Worm (Caenorhabditis elegans): ENCODE measurements around the gene T05B4.12.

Gene T05B4.12

ce11 chrV:4125552-4126084, at the start of gene T05B4.12:
T05B4.12 (minus strand) TSS chrV:4126034.
- no peak for TF ChIP-seq T22C8.4 (GFP tag; IDR thresholded peaks at IDR 0.05)
- TF ChIP-seq ztf-29 (GFP tag; IDR thresholded peaks at IDR 0.05) = no peak
- TF ChIP-seq tab-1 (GFP tag; IDR thresholded peaks at IDR 0.05) = no peak
- no peak for TF ChIP-seq flt-1 (GFP tag; IDR thresholded peaks at IDR 0.05)
- TF ChIP-seq ztf-23 (GFP tag; IDR thresholded peaks at IDR 0.05) = no peak
- no peak for TF ChIP-seq cog-1 (tag; optimal IDR thresholded peaks at IDR 0.05)
- no peak for TF ChIP-seq med-1 (GFP tag; optimal IDR thresholded peaks at IDR 0.05; ENCODE audit: insufficient read depth)
- TF ChIP-seq ref-1 (GFP tag; conservative IDR thresholded peaks at IDR 0.05) = no peak
- no peak for TF ChIP-seq klf-2 (GFP tag; conservative IDR thresholded peaks at IDR 0.05)

ce11 chrV:4175624-4176023, 49.8 kb upstream of the T05B4.12 start, which contains the start of the genes coh-4 and pid-5:
coh-4 (minus strand) TSS chrV:4175640.
pid-5 (plus strand) TSS chrV:4175882.
- TF ChIP-seq tab-1 (GFP tag; IDR thresholded peaks at IDR 0.05) (no peak), ztf-23 (GFP tag; IDR thresholded peaks at IDR 0.05) (no peak), T22C8.4 (GFP tag; IDR thresholded peaks at IDR 0.05) (no peak), ztf-29 (GFP tag; IDR thresholded peaks at IDR 0.05) (no peak), klf-2 (GFP tag; conservative IDR thresholded peaks at IDR 0.05) (no peak), cog-1 (tag; optimal IDR thresholded peaks at IDR 0.05) (no peak), ref-1 (GFP tag; conservative IDR thresholded peaks at IDR 0.05) (no peak), med-1 (GFP tag; optimal IDR thresholded peaks at IDR 0.05; ENCODE audit: insufficient read depth) (no peak), flt-1 (GFP tag; IDR thresholded peaks at IDR 0.05) (no peak)

- TF ChIP-seq ztf-23 (GFP tag; IDR thresholded peaks at IDR 0.05) = no peak
- no peak for TF ChIP-seq ref-1 (GFP tag; conservative IDR thresholded peaks at IDR 0.05)
- no peak for TF ChIP-seq flt-1 (GFP tag; IDR thresholded peaks at IDR 0.05)
- no peak for TF ChIP-seq klf-2 (GFP tag; conservative IDR thresholded peaks at IDR 0.05)
Measured at ce11 chrV:4170138-4170537, 44.3 kb upstream of the T05B4.12 start, which contains the start of gene Y45G5AM.7. Y45G5AM.7 (minus strand) TSS chrV:4170238.

ce11 chrV:4169658-4170057, 43.8 kb upstream of the T05B4.12 start:
- TF ChIP-seq ref-1 (GFP tag; conservative IDR thresholded peaks at IDR 0.05) (no peak), klf-2 (GFP tag; conservative IDR thresholded peaks at IDR 0.05) (no peak), ztf-23 (GFP tag; IDR thresholded peaks at IDR 0.05) (no peak), cog-1 (tag; optimal IDR thresholded peaks at IDR 0.05) (no peak), T22C8.4 (GFP tag; IDR thresholded peaks at IDR 0.05) (no peak), flt-1 (GFP tag; IDR thresholded peaks at IDR 0.05) (no peak), tab-1 (GFP tag; IDR thresholded peaks at IDR 0.05) (no peak), ztf-29 (GFP tag; IDR thresholded peaks at IDR 0.05) (no peak), med-1 (GFP tag; optimal IDR thresholded peaks at IDR 0.05; ENCODE audit: insufficient read depth) (no peak)

ce11 chrV:4168045-4168444, 42.2 kb upstream of the T05B4.12 start:
- TF ChIP-seq klf-2 (GFP tag; conservative IDR thresholded peaks at IDR 0.05) = no peak
- no peak for TF ChIP-seq cog-1 (tag; optimal IDR thresholded peaks at IDR 0.05)
- no peak for TF ChIP-seq med-1 (GFP tag; optimal IDR thresholded peaks at IDR 0.05; ENCODE audit: insufficient read depth)
- no peak for TF ChIP-seq tab-1 (GFP tag; IDR thresholded peaks at IDR 0.05)
- no peak for TF ChIP-seq T22C8.4 (GFP tag; IDR thresholded peaks at IDR 0.05)
- TF ChIP-seq ztf-29 (GFP tag; IDR thresholded peaks at IDR 0.05) = no peak
- TF ChIP-seq ref-1 (GFP tag; conservative IDR thresholded peaks at IDR 0.05) = no peak
- TF ChIP-seq flt-1 (GFP tag; IDR thresholded peaks at IDR 0.05) = no peak
- TF ChIP-seq ztf-23 (GFP tag; IDR thresholded peaks at IDR 0.05) = no peak

ce11 chrV:4164504-4164959, 38.7 kb upstream of the T05B4.12 start, which contains the start of gene Y45G5AM.3:
Y45G5AM.3 (plus strand) TSS chrV:4164554.
- TF ChIP-seq cog-1 (tag; optimal IDR thresholded peaks at IDR 0.05) = no peak
- no peak for TF ChIP-seq ztf-29 (GFP tag; IDR thresholded peaks at IDR 0.05)
- no peak for TF ChIP-seq ztf-23 (GFP tag; IDR thresholded peaks at IDR 0.05)
- TF ChIP-seq T22C8.4 (GFP tag; IDR thresholded peaks at IDR 0.05) = no peak
- no peak for TF ChIP-seq flt-1 (GFP tag; IDR thresholded peaks at IDR 0.05)
- no peak for TF ChIP-seq tab-1 (GFP tag; IDR thresholded peaks at IDR 0.05)
- TF ChIP-seq ref-1 (GFP tag; conservative IDR thresholded peaks at IDR 0.05) = no peak
- TF ChIP-seq med-1 (GFP tag; optimal IDR thresholded peaks at IDR 0.05; ENCODE audit: insufficient read depth) = no peak
- no peak for TF ChIP-seq klf-2 (GFP tag; conservative IDR thresholded peaks at IDR 0.05)

ce11 chrV:4162922-4163321, 37.1 kb upstream of the T05B4.12 start, which contains the start of gene Y45G5AM.4:
Y45G5AM.4 (plus strand) TSS chrV:4163222.
- TF ChIP-seq cog-1 (tag; optimal IDR thresholded peaks at IDR 0.05) (no peak), T22C8.4 (GFP tag; IDR thresholded peaks at IDR 0.05) (no peak), klf-2 (GFP tag; conservative IDR thresholded peaks at IDR 0.05) (no peak)

- TF ChIP-seq flt-1 (GFP tag; IDR thresholded peaks at IDR 0.05) = no peak
- TF ChIP-seq med-1 (GFP tag; optimal IDR thresholded peaks at IDR 0.05; ENCODE audit: insufficient read depth) = no peak
- TF ChIP-seq ztf-29 (GFP tag; IDR thresholded peaks at IDR 0.05) = no peak
- TF ChIP-seq T22C8.4 (GFP tag; IDR thresholded peaks at IDR 0.05) = no peak
- TF ChIP-seq ref-1 (GFP tag; conservative IDR thresholded peaks at IDR 0.05) = no peak
- no peak for TF ChIP-seq ztf-23 (GFP tag; IDR thresholded peaks at IDR 0.05)
- TF ChIP-seq cog-1 (tag; optimal IDR thresholded peaks at IDR 0.05) = no peak
- TF ChIP-seq klf-2 (GFP tag; conservative IDR thresholded peaks at IDR 0.05) = no peak
- no peak for TF ChIP-seq tab-1 (GFP tag; IDR thresholded peaks at IDR 0.05)
Measured at ce11 chrV:4160086-4160485, 34.3 kb upstream of the T05B4.12 start, which contains the start of gene Y45G5AM.5. Y45G5AM.5 (plus strand) TSS chrV:4160386.

ce11 chrV:4157291-4157690, 31.5 kb upstream of the T05B4.12 start:
- TF ChIP-seq T22C8.4 (GFP tag; IDR thresholded peaks at IDR 0.05) = no peak
- no peak for TF ChIP-seq tab-1 (GFP tag; IDR thresholded peaks at IDR 0.05)
- TF ChIP-seq cog-1 (tag; optimal IDR thresholded peaks at IDR 0.05) = no peak
- TF ChIP-seq klf-2 (GFP tag; conservative IDR thresholded peaks at IDR 0.05) = no peak
- TF ChIP-seq ztf-23 (GFP tag; IDR thresholded peaks at IDR 0.05) = no peak
- TF ChIP-seq flt-1 (GFP tag; IDR thresholded peaks at IDR 0.05) = no peak
- TF ChIP-seq ztf-29 (GFP tag; IDR thresholded peaks at IDR 0.05) = no peak
- no peak for TF ChIP-seq ref-1 (GFP tag; conservative IDR thresholded peaks at IDR 0.05)
- no peak for TF ChIP-seq med-1 (GFP tag; optimal IDR thresholded peaks at IDR 0.05; ENCODE audit: insufficient read depth)

ce11 chrV:4152200-4152599, 26.4 kb upstream of the T05B4.12 start, which contains the start of gene Y45G5AM.6:
Y45G5AM.6 (minus strand) TSS chrV:4152300.
- TF ChIP-seq tab-1 (GFP tag; IDR thresholded peaks at IDR 0.05) = no peak
- no peak for TF ChIP-seq klf-2 (GFP tag; conservative IDR thresholded peaks at IDR 0.05)
- no peak for TF ChIP-seq T22C8.4 (GFP tag; IDR thresholded peaks at IDR 0.05)
- TF ChIP-seq flt-1 (GFP tag; IDR thresholded peaks at IDR 0.05) = no peak
- no peak for TF ChIP-seq ztf-29 (GFP tag; IDR thresholded peaks at IDR 0.05)
- no peak for TF ChIP-seq cog-1 (tag; optimal IDR thresholded peaks at IDR 0.05)
- no peak for TF ChIP-seq med-1 (GFP tag; optimal IDR thresholded peaks at IDR 0.05; ENCODE audit: insufficient read depth)
- TF ChIP-seq ref-1 (GFP tag; conservative IDR thresholded peaks at IDR 0.05) = no peak
- no peak for TF ChIP-seq ztf-23 (GFP tag; IDR thresholded peaks at IDR 0.05)
